Worm (Caenorhabditis elegans) whole organism, L4 larva: ENCODE data around the gene C03H12.1.
A peak's percentile ranks its signal among the peaks of the same experiment; 100 is the strongest.

Source experiments
- D1046.2 ChIP-seq: fragments of 200-800 bp; sonication (Bioruptor generic); IDR thresholded peaks from 2 replicates; pipeline ENCODE4 v1.3.6; 2022; ENCODE audit warnings: missing genetic modification characterization, missing compliant biosample characterization
- F26F4.8 ChIP-seq: fragments of 200-800 bp; sonication (Bioruptor generic); conservative IDR thresholded peaks from 2 replicates; pipeline ENCODE4 v1.3.6; 2022; ENCODE audit warnings: missing genetic modification characterization, missing compliant biosample characterization
- F44E2.7 ChIP-seq: fragments of 200-800 bp; sonication (Bioruptor generic); IDR thresholded peaks from 2 replicates; pipeline ENCODE4 v2.1.2; 2022; ENCODE audit warnings: missing genetic modification characterization, missing compliant biosample characterization
- F49E8.2 ChIP-seq: sonication (generic microtip); optimal IDR thresholded peaks from 2 replicates; lab custom pipeline; 2016; ENCODE audit warnings: missing compliant biosample characterization, mild to moderate bottlenecking, missing genetic modification characterization, borderline replicate concordance
- Y5F2A.4 ChIP-seq: fragments of 200-800 bp; sonication (Bioruptor generic); optimal IDR thresholded peaks from 2 replicates; lab custom pipeline; 2018; ENCODE audit warnings: mild to moderate bottlenecking, missing genetic modification characterization, missing compliant biosample characterization
- ZK337.2 ChIP-seq: fragments of 200-800 bp; sonication (Bioruptor generic); IDR thresholded peaks from 2 replicates; pipeline ENCODE4 v1.3.6; 2022; ENCODE audit warnings: missing genetic modification reagents, missing genetic modification characterization, missing compliant biosample characterization
- ceh-20 ChIP-seq: fragments of 200-800 bp; sonication (Bioruptor generic); IDR thresholded peaks from 2 replicates; pipeline ENCODE4 v1.3.6; 2022; ENCODE audit warnings: missing genetic modification reagents, missing genetic modification characterization, missing compliant biosample characterization
- ces-1 ChIP-seq: fragments of 150-350 bp; sonication (generic microtip); optimal IDR thresholded peaks from 4 replicates; lab custom pipeline; 2014; ENCODE audit warnings: missing biosample characterization, missing genetic modification reagents, missing genetic modification characterization
- dmd-8 ChIP-seq: fragments of 200-800 bp; sonication (Bioruptor generic); IDR thresholded peaks from 2 replicates; pipeline ENCODE4 v1.3.6; 2022; ENCODE audit warnings: missing genetic modification characterization, missing compliant biosample characterization
- dpl-1 ChIP-seq: fragments of 150-350 bp; optimal IDR thresholded peaks from 2 replicates; lab custom pipeline; 2014; ENCODE audit warnings: missing biosample characterization, missing genetic modification reagents, missing genetic modification characterization
- egl-27 ChIP-seq: sonication (generic microtip); optimal IDR thresholded peaks from 3 replicates; lab custom pipeline; 2017; ENCODE audit warnings: missing biosample characterization, missing genetic modification reagents, missing genetic modification characterization
- egl-43 ChIP-seq: fragments of 200-800 bp; sonication (Bioruptor generic); IDR thresholded peaks from 2 replicates; pipeline ENCODE4 v1.3.6; 2022; ENCODE audit warnings: missing genetic modification reagents, missing genetic modification characterization, missing compliant biosample characterization
- fkh-10 ChIP-seq: fragments of 150-350 bp; optimal IDR thresholded peaks from 2 replicates; lab custom pipeline; 2014; ENCODE audit warnings: missing biosample characterization, missing genetic modification reagents, missing genetic modification characterization
- jun-1 ChIP-seq: fragments of 150-350 bp; optimal IDR thresholded peaks from 2 replicates; lab custom pipeline; 2014; ENCODE audit warnings: missing biosample characterization, missing genetic modification reagents, missing genetic modification characterization
- lim-7 ChIP-seq: fragments of 200-800 bp; sonication (Bioruptor generic); IDR thresholded peaks from 2 replicates; pipeline ENCODE4 v1.3.6; 2022; ENCODE audit warnings: missing genetic modification characterization, missing compliant biosample characterization
- lin-39 ChIP-seq: fragments of 150-350 bp; optimal IDR thresholded peaks from 2 replicates; lab custom pipeline; 2014; ENCODE audit warnings: missing biosample characterization, missing genetic modification reagents, missing genetic modification characterization
- lir-3 ChIP-seq: sonication (generic microtip); optimal IDR thresholded peaks from 2 replicates; lab custom pipeline; 2016; ENCODE audit warnings: mild to moderate bottlenecking, missing genetic modification characterization, missing compliant biosample characterization
- lsy-2 ChIP-seq, 2 experiments: fragments of 150-350 bp in 1 of 2; sonication (generic microtip) in 1 of 2; optimal IDR thresholded peaks; 2 replicates each; lab custom pipeline; 2014 to 2017; ENCODE audit warnings: missing biosample characterization in 2 of 2, missing genetic modification characterization in 2 of 2
- madf-5 ChIP-seq, 2 experiments: fragments of 200-800 bp; sonication (Bioruptor generic); IDR thresholded peaks; 2 replicates each; pipeline ENCODE4 v1.3.6; 2022; ENCODE audit warnings: missing compliant biosample characterization in 2 of 2, missing genetic modification characterization in 2 of 2
- nhr-48 ChIP-seq: sonication (generic microtip); optimal IDR thresholded peaks from 2 replicates; lab custom pipeline; 2016; ENCODE audit warnings: mild to moderate bottlenecking, missing genetic modification characterization, missing compliant biosample characterization
- nhr-6 ChIP-seq: fragments of 150-350 bp; optimal IDR thresholded peaks from 2 replicates; lab custom pipeline; 2014; ENCODE audit warnings: missing biosample characterization, missing genetic modification characterization
- nhr-77 ChIP-seq: fragments of 150-350 bp; optimal IDR thresholded peaks from 2 replicates; lab custom pipeline; 2014; ENCODE audit warnings: missing biosample characterization, missing genetic modification characterization
- php-3 ChIP-seq: fragments of 200-800 bp; sonication (Bioruptor generic); IDR thresholded peaks from 2 replicates; pipeline ENCODE4 v1.3.6; 2022; ENCODE audit warnings: missing genetic modification reagents, missing genetic modification characterization, missing compliant biosample characterization
- rbr-2 ChIP-seq: sonication (generic microtip); optimal IDR thresholded peaks from 2 replicates; lab custom pipeline; 2016; ENCODE audit warnings: missing genotype, missing genetic modification characterization, missing compliant biosample characterization
- snpc-4 ChIP-seq: fragments of 150-350 bp; optimal IDR thresholded peaks from 2 replicates; lab custom pipeline; 2014; ENCODE audit warnings: missing biosample characterization, missing genetic modification characterization
- vab-7 ChIP-seq: fragments of 200-800 bp; sonication (Bioruptor generic); IDR thresholded peaks from 2 replicates; pipeline ENCODE4 v1.3.6; 2022; ENCODE audit warnings: missing genetic modification reagents, missing genetic modification characterization, missing compliant biosample characterization
- zfp-2 ChIP-seq: sonication (generic microtip); optimal IDR thresholded peaks from 2 replicates; lab custom pipeline; 2016; ENCODE audit warnings: mild to moderate bottlenecking, missing genetic modification characterization, missing compliant biosample characterization
- zip-11 ChIP-seq: fragments of 200-800 bp; sonication (Bioruptor generic); IDR thresholded peaks from 2 replicates; pipeline ENCODE4 v1.3.6; 2022; ENCODE audit warnings: missing genetic modification characterization, missing compliant biosample characterization
- zip-2 ChIP-seq: fragments of 150-350 bp; optimal IDR thresholded peaks from 2 replicates; lab custom pipeline; 2014; ENCODE audit warnings: missing biosample characterization, missing genetic modification characterization

C03H12.1 gene

DNA sequence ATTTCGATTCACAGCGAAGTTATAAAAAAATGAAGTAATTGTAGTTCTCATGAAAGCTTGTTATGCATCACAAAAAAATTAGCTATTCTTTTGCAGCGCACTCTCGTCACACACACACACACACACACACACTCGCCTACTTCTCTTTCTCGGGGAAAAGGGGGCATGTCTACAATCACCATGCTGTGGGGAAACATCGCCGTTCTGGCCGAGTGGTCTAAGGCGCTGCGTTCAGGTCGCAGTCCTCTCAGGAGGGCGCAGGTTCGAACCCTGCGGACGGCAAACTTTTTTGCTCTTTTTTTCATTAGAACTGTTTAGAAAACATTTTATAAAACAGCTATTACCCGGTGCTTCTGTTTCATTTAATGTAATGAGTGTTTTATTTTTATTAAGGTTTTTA lies 52.6 kb downstream of the C03H12.1 start (continued):
- TF ChIP-seq egl-43 (peak; percentile 96), dpl-1 (GFP tag; lab: Kevin White, UChicago) (peak; percentile 1), jun-1 (peak; percentile 43), snpc-4 (no peak), nhr-48 (tag; lab: Kevin White, UChicago) (peak; percentile 41), ces-1 (no peak), F26F4.8 (GFP tag; lab: Robert Waterston, UW) (peak; percentile 76; the same call in 1 of the 2 replicates), vab-7 (peak; percentile 86), F44E2.7 (GFP tag; lab: Robert Waterston, UW) (peak; percentile 62; the same call in 1 of the 2 replicates), D1046.2 (GFP tag; lab: Robert Waterston, UW) (peak; percentile 79; the same call in 1 of the 2 replicates), lin-39 (tag; lab: Kevin White, UChicago) (no peak), lsy-2 (tag; optimal IDR thresholded peaks at IDR 0.05; lab: Kevin White, UChicago) (no peak), egl-27 (tag; lab: Kevin White, UChicago) (no peak), F49E8.2 (tag; lab: Kevin White, UChicago) (peak; percentile 54), Y5F2A.4 (peak; percentile 50), rbr-2 (peak; percentile 78), nhr-6 (tag; lab: Kevin White, UChicago) (peak; percentile 8), ZK337.2 (GFP tag; lab: Robert Waterston, UW) (no peak), lim-7 (GFP tag; lab: Robert Waterston, UW) (peak; percentile 88), lir-3 (tag; lab: Kevin White, UChicago) (peak; percentile 41), php-3 (GFP tag; lab: Robert Waterston, UW) (0 out of 2 replicates have a peak, but pooled peaks have one; percentile 40), zip-2 (no peak), fkh-10 (GFP tag; lab: Kevin White, UChicago) (peak; percentile 39), madf-5 (GFP tag; IDR thresholded peaks at IDR 0.05; lab: Robert Waterston, UW) (peak; percentile 82 to 84; a peak in 3 of 4 replicates), zfp-2 (tag; lab: Kevin White, UChicago) (peak; percentile 17)

DNA sequence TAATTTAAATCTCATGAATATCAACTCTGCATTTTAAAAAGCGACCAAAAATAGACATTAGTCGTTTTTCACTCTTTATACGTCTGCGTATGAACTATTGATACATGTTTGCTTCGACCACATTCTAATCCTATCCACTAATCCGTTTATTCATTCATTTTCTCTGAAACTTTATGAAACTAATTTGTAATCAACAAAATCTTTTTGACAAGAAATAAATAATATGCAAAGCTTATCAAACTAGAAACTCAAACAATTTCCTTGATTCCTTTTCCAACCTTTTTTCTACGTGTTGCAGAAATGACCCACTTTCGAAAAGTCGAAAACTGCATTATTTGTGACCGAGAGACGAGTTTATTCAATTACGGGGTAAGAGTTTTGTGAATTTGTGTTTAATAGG lies 53.1 kb downstream of the C03H12.1 start, which contains the start of gene nhr-255:
nhr-255 (plus strand) TSS at position 301 of the 400 bp plus-strand sequence.
- TF ChIP-seq egl-27 (tag; lab: Kevin White, UChicago) (no peak), ceh-20 (GFP tag; lab: Robert Waterston, UW) (no peak), dmd-8 (no peak), zip-11 (GFP tag; lab: Robert Waterston, UW) (no peak), nhr-77 (tag; lab: Kevin White, UChicago) (no peak)
